Fruit fly (Drosophila melanogaster) whole organism, prepupa: Measurements from ENCODE around the gene Men-b.

Experiments
- Ets96B ChIP-seq: fragments of 200-800 bp; optimal IDR thresholded peaks from 2 replicates; lab custom pipeline; 2019; ENCODE audit warnings: missing biosample characterization, mild to moderate bottlenecking, missing genetic modification characterization, moderate library complexity
- Hr4 ChIP-seq: fragments of 200-800 bp; sonication (Bioruptor generic); optimal IDR thresholded peaks from 3 replicates; lab custom pipeline; 2016; ENCODE audit warnings: missing biosample characterization, missing genetic modification characterization
- salr ChIP-seq, 2 experiments: fragments of 200-800 bp; sonication (Bioruptor generic); optimal IDR thresholded peaks; 3 replicates each; lab custom pipeline; 2016 to 2018; ENCODE audit warnings: missing biosample characterization in 2 of 2, missing genetic modification characterization in 2 of 2, mild to moderate bottlenecking in 1 of 2

DNA sequence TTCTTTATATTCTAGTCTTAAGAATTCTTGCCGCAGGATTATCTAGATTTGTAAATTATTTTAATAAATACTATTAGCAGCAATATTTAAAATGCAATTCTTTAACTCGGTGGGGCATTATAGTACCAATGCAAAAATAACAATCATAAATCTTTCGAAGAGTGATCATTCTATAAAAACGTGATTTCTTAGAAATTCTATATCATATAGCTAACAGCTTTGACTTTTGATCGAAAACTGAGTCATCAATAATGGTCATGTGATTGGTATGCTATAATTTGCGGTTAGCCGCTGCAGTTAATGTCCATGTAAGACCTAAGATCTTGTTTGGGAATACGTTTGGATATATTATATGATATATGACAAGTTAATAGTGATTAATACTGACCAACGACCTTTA lies 11.4 kb downstream of the Men-b start, which contains the start of gene ppk31:
- no peak for TF ChIP-seq salr (GFP tag; optimal IDR thresholded peaks at IDR 0.05; lab: Kevin White, UChicago)
- no peak for TF ChIP-seq Hr4
- TF ChIP-seq Ets96B (tag; lab: Kevin White, UChicago): no peak
